Fruit fly (Drosophila melanogaster): Measurements from ENCODE around the gene Sdr.

Gene Sdr

dm6 chr3R:14875274-14875964 lies 43.0 kb upstream of the Sdr start, which contains the start of gene btsz (continued):
- TF ChIP-seq ap (GFP tag; IDR thresholded peaks at IDR 0.05), result no peak
- no peak for TF ChIP-seq CG8765 (GFP tag; IDR thresholded peaks at IDR 0.05)
- TF ChIP-seq ATbp (GFP tag; optimal IDR thresholded peaks at IDR 0.05), result peak; percentile 18
- peak; percentile 54 for TF ChIP-seq bcd (GFP tag; optimal IDR thresholded peaks at IDR 0.05)
- peak in 1 of 2 experiments; percentile 24 for TF ChIP-seq Pdp1 (GFP tag; optimal IDR thresholded peaks at IDR 0.05)
- TF ChIP-seq stc (GFP tag; IDR thresholded peaks at IDR 0.05), result no peak
- no peak for TF ChIP-seq CG8478 (optimal IDR thresholded peaks at IDR 0.05)
- TF ChIP-seq CG31365 (tag; optimal IDR thresholded peaks at IDR 0.05), result no peak
- TF ChIP-seq repo (GFP tag; optimal IDR thresholded peaks at IDR 0.05), result no peak
- TF ChIP-seq zfh2 (GFP tag; optimal IDR thresholded peaks at IDR 0.05), result peak; percentile 5
- TF ChIP-seq Ada2b (GFP tag; IDR thresholded peaks at IDR 0.05), result no peak
- no peak for TF ChIP-seq GATAe (GFP tag; conservative IDR thresholded peaks at IDR 0.05)
- no peak for TF ChIP-seq Drgx (GFP tag; IDR thresholded peaks at IDR 0.05)
- peak; percentile 23 for TF ChIP-seq Xbp1 (GFP tag; optimal IDR thresholded peaks at IDR 0.05)
- no peak for TF ChIP-seq CG5953 (GFP tag; IDR thresholded peaks at IDR 0.05)
- no peak for TF ChIP-seq Spps (tag; optimal IDR thresholded peaks at IDR 0.05)
- TF ChIP-seq CG14965 (GFP tag; optimal IDR thresholded peaks at IDR 0.05; ENCODE audit: borderline replicate concordance), result no peak
- TF ChIP-seq CG2678 (tag; optimal IDR thresholded peaks at IDR 0.05), result peak; percentile 83
- TF ChIP-seq CG10274 (GFP tag; optimal IDR thresholded peaks at IDR 0.05), result peak; percentile 9
- TF ChIP-seq eyg (GFP tag; optimal IDR thresholded peaks at IDR 0.05), result no peak
- TF ChIP-seq CG5180 (GFP tag; optimal IDR thresholded peaks at IDR 0.05), result peak; percentile 31
- TF ChIP-seq Chrac-16 (GFP tag; optimal IDR thresholded peaks at IDR 0.05), result no peak
- TF ChIP-seq Nf-YC (tag; optimal IDR thresholded peaks at IDR 0.05), result peak; percentile 48
- peak; percentile 27 for TF ChIP-seq PHDP (tag; optimal IDR thresholded peaks at IDR 0.05)
- TF ChIP-seq CG43689 (GFP tag; IDR thresholded peaks at IDR 0.05), result no peak
- no peak for TF ChIP-seq HmgD (GFP tag; optimal IDR thresholded peaks at IDR 0.05)
- TF ChIP-seq Lhr (GFP tag; optimal IDR thresholded peaks at IDR 0.05), result no peak
- TF ChIP-seq CG7372 (GFP tag; IDR thresholded peaks at IDR 0.05), result no peak
- TF ChIP-seq unc-4 (GFP tag; IDR thresholded peaks at IDR 0.05; ENCODE audit: partially characterized antibody), result no peak
- TF ChIP-seq gce (GFP tag; IDR thresholded peaks at IDR 0.05), result no peak
- no peak for TF ChIP-seq CG14667 (GFP tag; IDR thresholded peaks at IDR 0.05)
- TF ChIP-seq Abd-B (GFP tag; optimal IDR thresholded peaks at IDR 0.05), result peak; percentile 6
- TF ChIP-seq CG7928 (GFP tag; optimal IDR thresholded peaks at IDR 0.05), result no peak
- no peak for TF ChIP-seq gcm2 (GFP tag; optimal IDR thresholded peaks at IDR 0.05)
- TF ChIP-seq CG12659 (GFP tag; optimal IDR thresholded peaks at IDR 0.05), result peak; percentile 47
- TF ChIP-seq CG9437 (GFP tag; optimal IDR thresholded peaks at IDR 0.05), result peak; percentile 26
- peak; percentile 1 for TF ChIP-seq CG2116 (GFP tag; optimal IDR thresholded peaks at IDR 0.05)
- TF ChIP-seq CG12104 (GFP tag; optimal IDR thresholded peaks at IDR 0.05), result peak; percentile 35
- TF ChIP-seq fd96Cb (tag; optimal IDR thresholded peaks at IDR 0.05), result no peak
- TF ChIP-seq dmrt99B (tag; optimal IDR thresholded peaks at IDR 0.05), result peak; percentile 75
- peak; percentile 59 for TF ChIP-seq CoRest (tag; optimal IDR thresholded peaks at IDR 0.05)
- no peak for TF ChIP-seq CG2202 (tag; optimal IDR thresholded peaks at IDR 0.05)
- no peak for TF ChIP-seq cas (GFP tag; IDR thresholded peaks at IDR 0.05)
- TF ChIP-seq CG13775 (GFP tag; optimal IDR thresholded peaks at IDR 0.05), result peak; percentile 46
- TF ChIP-seq HmgZ (tag; optimal IDR thresholded peaks at IDR 0.05), result no peak
- no peak for TF ChIP-seq ems (GFP tag; optimal IDR thresholded peaks at IDR 0.05)
- peak; percentile 59 for TF ChIP-seq CG18619 (GFP tag; optimal IDR thresholded peaks at IDR 0.05)
- peak; percentile 68 for TF ChIP-seq Fer1 (GFP tag; optimal IDR thresholded peaks at IDR 0.05)
- TF ChIP-seq ind (GFP tag; optimal IDR thresholded peaks at IDR 0.05), result peak; percentile 44
- TF ChIP-seq CG4820 (GFP tag; optimal IDR thresholded peaks at IDR 0.05), result peak; percentile 15

Data from whole organism, embryonic.